Worm (Caenorhabditis elegans) whole organism, L3 larva: Measurements from ENCODE around the gene F21C10.7.

Experiments used
- ZK546.5 ChIP-seq: sonication (generic microtip); optimal IDR thresholded peaks from 2 replicates; lab custom pipeline; 2017; ENCODE audit warnings: missing biosample characterization, missing genetic modification characterization
- aly-2 ChIP-seq: fragments of 150-350 bp; optimal IDR thresholded peaks from 2 replicates; lab custom pipeline; 2014; ENCODE audit warnings: missing biosample characterization, missing genetic modification characterization
- ama-1 ChIP-seq: fragments of 150-350 bp; optimal IDR thresholded peaks from 2 replicates; lab custom pipeline; 2018
- ceh-16 ChIP-seq: sonication (generic microtip); optimal IDR thresholded peaks from 2 replicates; lab custom pipeline; 2017; ENCODE audit warnings: missing biosample characterization, missing genetic modification characterization
- ceh-28 ChIP-seq: fragments of 150-350 bp; optimal IDR thresholded peaks from 2 replicates; lab custom pipeline; 2014; ENCODE audit warnings: missing biosample characterization, missing genetic modification reagents, missing genetic modification characterization
- ceh-82 ChIP-seq: fragments of 150-350 bp; optimal IDR thresholded peaks from 2 replicates; lab custom pipeline; 2014; ENCODE audit warnings: missing biosample characterization, missing genetic modification characterization
- ceh-9 ChIP-seq: sonication (generic microtip); optimal IDR thresholded peaks from 2 replicates; lab custom pipeline; 2018; ENCODE audit warnings: missing biosample characterization, missing genetic modification characterization
- daf-12 ChIP-seq: fragments of 150-350 bp; optimal IDR thresholded peaks from 2 replicates; lab custom pipeline; 2014; ENCODE audit warnings: missing biosample characterization, missing genetic modification reagents, missing genetic modification characterization
- egl-27 ChIP-seq: sonication (generic microtip); optimal IDR thresholded peaks from 4 replicates; lab custom pipeline; 2017; ENCODE audit warnings: missing biosample characterization, missing genetic modification reagents, missing genetic modification characterization
- egl-5 ChIP-seq: fragments of 150-350 bp; optimal IDR thresholded peaks from 2 replicates; lab custom pipeline; 2017; ENCODE audit warnings: missing biosample characterization, missing genetic modification reagents, missing genetic modification characterization, inconsistent platforms
- elt-1 ChIP-seq: fragments of 150-350 bp; optimal IDR thresholded peaks from 2 replicates; lab custom pipeline; 2014; ENCODE audit warnings: missing biosample characterization, missing genetic modification characterization
- elt-2 ChIP-seq: sonication (generic microtip); optimal IDR thresholded peaks from 2 replicates; lab custom pipeline; 2016; ENCODE audit warnings: missing genetic modification reagents, mild to moderate bottlenecking, missing genetic modification characterization, missing compliant biosample characterization
- elt-3 ChIP-seq, 3 experiments: fragments of 150-350 bp in 1 of 3; sonication (generic microtip) in 2 of 3; optimal IDR thresholded peaks; 2 replicates in 2 of 3; 4 replicates in 1 of 3; lab custom pipeline; 2014 to 2017; ENCODE audit warnings: missing biosample characterization in 3 of 3, missing genetic modification characterization in 3 of 3
- eor-1 ChIP-seq, 2 experiments: fragments of 150-350 bp; optimal IDR thresholded peaks; 2 replicates each; lab custom pipeline; 2014 to 2018; ENCODE audit warnings: missing biosample characterization in 2 of 2, missing genetic modification characterization in 2 of 2
- fkh-10 ChIP-seq: sonication (generic microtip); optimal IDR thresholded peaks from 2 replicates; lab custom pipeline; 2017; ENCODE audit warnings: missing biosample characterization, missing genetic modification reagents, missing genetic modification characterization
- fkh-2 ChIP-seq: fragments of 150-350 bp; optimal IDR thresholded peaks from 2 replicates; lab custom pipeline; 2014; ENCODE audit warnings: missing biosample characterization, missing genetic modification reagents, missing genetic modification characterization
- fos-1 ChIP-seq: fragments of 150-350 bp; optimal IDR thresholded peaks from 2 replicates; lab custom pipeline; 2014; ENCODE audit warnings: missing biosample characterization, missing genetic modification characterization
- hmg-11 ChIP-seq: sonication (generic microtip); optimal IDR thresholded peaks from 2 replicates; lab custom pipeline; 2016; ENCODE audit warnings: missing genetic modification characterization, missing compliant biosample characterization
- jun-1 ChIP-seq: fragments of 150-350 bp; optimal IDR thresholded peaks from 2 replicates; lab custom pipeline; 2014; ENCODE audit warnings: missing biosample characterization, missing genetic modification reagents, missing genetic modification characterization
- lin-15B ChIP-seq: fragments of 150-350 bp; optimal IDR thresholded peaks from 2 replicates; lab custom pipeline; 2014; ENCODE audit warnings: missing biosample characterization, missing genetic modification characterization
- lin-39 ChIP-seq: fragments of 150-350 bp; optimal IDR thresholded peaks from 2 replicates; lab custom pipeline; 2018; ENCODE audit warnings: missing biosample characterization, missing genetic modification reagents, missing genetic modification characterization
- lsy-12 ChIP-seq: sonication (generic microtip); optimal IDR thresholded peaks from 2 replicates; lab custom pipeline; 2016; ENCODE audit warnings: mild to moderate bottlenecking, missing genetic modification characterization, missing compliant biosample characterization
- mdl-1 ChIP-seq: fragments of 150-350 bp; optimal IDR thresholded peaks from 2 replicates; lab custom pipeline; 2014; ENCODE audit warnings: missing biosample characterization, missing genetic modification characterization
- mml-1 ChIP-seq: fragments of 150-350 bp; sonication (generic microtip); optimal IDR thresholded peaks from 3 replicates; lab custom pipeline; 2014; ENCODE audit warnings: missing biosample characterization, missing genetic modification characterization
- nfya-1 ChIP-seq: sonication (generic microtip); optimal IDR thresholded peaks from 2 replicates; lab custom pipeline; 2017; ENCODE audit warnings: missing genetic modification characterization, mild to moderate bottlenecking, missing compliant biosample characterization, antibody characterized with exemption, moderate library complexity; ENCODE audit not compliant: insufficient read depth
- nhr-11 ChIP-seq: fragments of 150-350 bp; optimal IDR thresholded peaks from 2 replicates; lab custom pipeline; 2014; ENCODE audit warnings: missing biosample characterization, missing genetic modification characterization
- nhr-12 ChIP-seq: fragments of 150-350 bp; optimal IDR thresholded peaks from 2 replicates; lab custom pipeline; 2014; ENCODE audit warnings: missing biosample characterization, missing genetic modification characterization
- nhr-237 ChIP-seq: fragments of 150-350 bp; optimal IDR thresholded peaks from 2 replicates; lab custom pipeline; 2014; ENCODE audit warnings: missing biosample characterization, missing genetic modification characterization
- nhr-25 ChIP-seq: sonication (generic microtip); optimal IDR thresholded peaks from 2 replicates; lab custom pipeline; 2017; ENCODE audit warnings: missing biosample characterization, missing genetic modification characterization
- nhr-28 ChIP-seq: fragments of 150-350 bp; optimal IDR thresholded peaks from 2 replicates; lab custom pipeline; 2014; ENCODE audit warnings: missing biosample characterization, missing genetic modification characterization
- nhr-43 ChIP-seq: sonication (generic microtip); optimal IDR thresholded peaks from 2 replicates; lab custom pipeline; 2016; ENCODE audit warnings: mild to moderate bottlenecking, missing genetic modification characterization, missing compliant biosample characterization; ENCODE audit not compliant: poor library complexity, severe bottlenecking
- nhr-67 ChIP-seq: fragments of 150-350 bp; optimal IDR thresholded peaks from 2 replicates; lab custom pipeline; 2014; ENCODE audit warnings: missing biosample characterization, missing genetic modification characterization
- nhr-76 ChIP-seq: fragments of 150-350 bp; sonication (generic microtip); optimal IDR thresholded peaks from 5 replicates; lab custom pipeline; 2014; ENCODE audit warnings: missing biosample characterization, missing genetic modification characterization
- nhr-77 ChIP-seq: fragments of 150-350 bp; optimal IDR thresholded peaks from 2 replicates; lab custom pipeline; 2014; ENCODE audit warnings: missing biosample characterization, missing genetic modification characterization
- pha-4 ChIP-seq: fragments of 150-350 bp; optimal IDR thresholded peaks from 2 replicates; lab custom pipeline; 2014; ENCODE audit warnings: missing biosample characterization, missing genetic modification reagents, missing genetic modification characterization
- pqm-1 ChIP-seq: fragments of 150-350 bp; optimal IDR thresholded peaks from 2 replicates; lab custom pipeline; 2017; ENCODE audit warnings: missing biosample characterization, missing genetic modification characterization, inconsistent platforms
- sea-2 ChIP-seq: fragments of 150-350 bp; sonication (generic microtip); optimal IDR thresholded peaks from 4 replicates; lab custom pipeline; 2014; ENCODE audit warnings: missing biosample characterization, missing genetic modification reagents, missing genetic modification characterization
- skn-1 ChIP-seq: fragments of 150-350 bp; optimal IDR thresholded peaks from 2 replicates; lab custom pipeline; 2014; ENCODE audit warnings: missing biosample characterization, missing genetic modification characterization
- snpc-4 ChIP-seq: fragments of 150-350 bp; optimal IDR thresholded peaks from 2 replicates; lab custom pipeline; 2014; ENCODE audit warnings: missing biosample characterization, missing genetic modification characterization
- tbx-2 ChIP-seq: sonication (generic microtip); optimal IDR thresholded peaks from 2 replicates; lab custom pipeline; 2016; ENCODE audit warnings: mild to moderate bottlenecking, missing genetic modification characterization, missing compliant biosample characterization
- unc-39 ChIP-seq: sonication (generic microtip); optimal IDR thresholded peaks from 4 replicates; lab custom pipeline; 2017; ENCODE audit warnings: missing biosample characterization, missing genetic modification characterization
- unc-62 ChIP-seq: fragments of 150-350 bp; sonication (generic microtip); optimal IDR thresholded peaks from 4 replicates; lab custom pipeline; 2014; ENCODE audit warnings: missing biosample characterization, missing genetic modification reagents, missing genetic modification characterization
- zag-1 ChIP-seq: fragments of 150-350 bp; optimal IDR thresholded peaks from 2 replicates; lab custom pipeline; 2014; ENCODE audit warnings: missing biosample characterization, missing genetic modification characterization
- ztf-11 ChIP-seq: fragments of 150-350 bp; optimal IDR thresholded peaks from 2 replicates; lab custom pipeline; 2014; ENCODE audit warnings: missing biosample characterization, missing genetic modification characterization
- ztf-4 ChIP-seq: fragments of 150-350 bp; optimal IDR thresholded peaks from 2 replicates; lab custom pipeline; 2014; ENCODE audit warnings: missing biosample characterization, missing genetic modification characterization

F21C10.7 gene

ce11 chrV:9069680-9070079 is 42.9 kb upstream of the F21C10.7 start, which contains the start of gene T27E4.5:
Gene T27E4.5 (minus strand): TSS chrV:9069780.
- TF ChIP-seq elt-2 (tag; lab: Kevin White, UChicago), result no peak
- TF ChIP-seq lin-39 (tag; lab: Kevin White, UChicago), result no peak
- TF ChIP-seq ceh-9 (tag; lab: Kevin White, UChicago), result no peak
- no peak for TF ChIP-seq ZK546.5 (tag; lab: Kevin White, UChicago)
- TF ChIP-seq fos-1 (tag; lab: Kevin White, UChicago), result no peak
- no peak for TF ChIP-seq aly-2 (tag; lab: Kevin White, UChicago)
- no peak for TF ChIP-seq elt-1 (tag; lab: Kevin White, UChicago)
- no peak for TF ChIP-seq unc-39 (tag; lab: Kevin White, UChicago)
- TF ChIP-seq snpc-4 (tag; lab: Kevin White, UChicago), result no peak
- no peak for TF ChIP-seq jun-1 (tag; lab: Kevin White, UChicago)
- TF ChIP-seq sea-2 (GFP tag; lab: Kevin White, UChicago), result no peak
- no peak for TF ChIP-seq hmg-11 (tag; lab: Kevin White, UChicago)
- TF ChIP-seq pqm-1 (tag; lab: Kevin White, UChicago), result no peak
- TF ChIP-seq lin-15B (tag; lab: Kevin White, UChicago), result no peak
- TF ChIP-seq skn-1 (tag; lab: Kevin White, UChicago), result no peak
- TF ChIP-seq fkh-2, result no peak
- no peak for TF ChIP-seq nfya-1
- TF ChIP-seq, all 47 proteins: peak for 0

ce11 chrV:9073322-9074038 is 39.1 kb upstream of the F21C10.7 start, which contains the start of gene oac-50:
Gene oac-50 (minus strand): TSS chrV:9073540.
- TF ChIP-seq pha-4 (tag; lab: Kevin White, UChicago) (peak; percentile 82), ama-1 (lab: Kevin White, UChicago) (no peak), pqm-1 (tag; lab: Kevin White, UChicago) (peak; percentile 79), elt-2 (tag; lab: Kevin White, UChicago) (peak; percentile 55)

- TF ChIP-seq fos-1 (tag; lab: Kevin White, UChicago), result no peak
- no peak for TF ChIP-seq nhr-76
- TF ChIP-seq elt-3 (tag; optimal IDR thresholded peaks at IDR 0.05; lab: Kevin White, UChicago), result no peak
- TF ChIP-seq lin-39 (tag; lab: Kevin White, UChicago), result no peak
- peak; percentile 92 for TF ChIP-seq pqm-1 (tag; lab: Kevin White, UChicago)
- TF ChIP-seq fkh-10, result no peak
- peak; percentile 2 for TF ChIP-seq tbx-2 (tag; lab: Kevin White, UChicago)
- no peak for TF ChIP-seq mml-1
- TF ChIP-seq nhr-28, result no peak
- no peak for TF ChIP-seq nhr-237
- TF ChIP-seq ama-1 (lab: Kevin White, UChicago), result peak; percentile 79
- TF ChIP-seq nfya-1, result no peak
- TF ChIP-seq pha-4 (tag; lab: Kevin White, UChicago), result peak; percentile 74
- TF ChIP-seq ztf-11, result no peak
- TF ChIP-seq elt-1 (tag; lab: Kevin White, UChicago), result no peak
- no peak for TF ChIP-seq eor-1 (tag; optimal IDR thresholded peaks at IDR 0.05; lab: Kevin White, UChicago)
- no peak for TF ChIP-seq hmg-11 (tag; lab: Kevin White, UChicago)
- no peak for TF ChIP-seq nhr-11 (tag; lab: Kevin White, UChicago)
- TF ChIP-seq nhr-43, result no peak
- no peak for TF ChIP-seq nhr-12 (tag; lab: Kevin White, UChicago)
- no peak for TF ChIP-seq ceh-16 (tag; lab: Kevin White, UChicago)
- TF ChIP-seq ZK546.5 (tag; lab: Kevin White, UChicago), result no peak
- TF ChIP-seq unc-39 (tag; lab: Kevin White, UChicago), result no peak
- no peak for TF ChIP-seq ceh-82 (tag; lab: Kevin White, UChicago)
- no peak for TF ChIP-seq mdl-1 (tag; lab: Kevin White, UChicago)
- no peak for TF ChIP-seq zag-1 (tag; lab: Kevin White, UChicago)
- TF ChIP-seq egl-5 (tag; lab: Kevin White, UChicago), result no peak
- TF ChIP-seq daf-12 (tag; lab: Kevin White, UChicago), result no peak
- peak; percentile 66 for TF ChIP-seq aly-2 (tag; lab: Kevin White, UChicago)
- no peak for TF ChIP-seq ceh-28
- TF ChIP-seq nhr-25 (tag; lab: Kevin White, UChicago), result peak; percentile 39
- TF ChIP-seq lsy-12 (tag; lab: Kevin White, UChicago), result no peak
- no peak for TF ChIP-seq nhr-77 (tag; lab: Kevin White, UChicago)
- TF ChIP-seq jun-1 (tag; lab: Kevin White, UChicago), result peak; percentile 68
- TF ChIP-seq egl-27 (tag; lab: Kevin White, UChicago), result no peak
- TF ChIP-seq ztf-4 (tag; lab: Kevin White, UChicago), result no peak
- TF ChIP-seq nhr-67, result no peak
- TF ChIP-seq lin-15B (tag; lab: Kevin White, UChicago), result no peak
- no peak for TF ChIP-seq ceh-9 (tag; lab: Kevin White, UChicago)
- TF ChIP-seq snpc-4 (tag; lab: Kevin White, UChicago), result no peak
- no peak for TF ChIP-seq fkh-2
- peak; percentile 79 for TF ChIP-seq elt-2 (tag; lab: Kevin White, UChicago)
- TF ChIP-seq sea-2 (GFP tag; lab: Kevin White, UChicago), result no peak
- no peak for TF ChIP-seq unc-62 (GFP tag; lab: Kevin White, UChicago)
Measured at ce11 chrV:9074360-9074834, 38.2 kb upstream of the F21C10.7 start.
